Worm (Caenorhabditis elegans) whole organism, L2 larva: ENCODE data around the gene cup-4.

Experiments
- C34F6.9 ChIP-seq: fragments of 150-350 bp; optimal IDR thresholded peaks from 2 replicates; lab custom pipeline; 2014; ENCODE audit warnings: missing biosample characterization, missing genetic modification characterization
- R02D3.7 ChIP-seq: fragments of 150-350 bp; optimal IDR thresholded peaks from 2 replicates; lab custom pipeline; 2014; ENCODE audit warnings: missing biosample characterization, missing genetic modification characterization
- ZK546.5 ChIP-seq: sonication (generic microtip); optimal IDR thresholded peaks from 2 replicates; lab custom pipeline; 2017; ENCODE audit warnings: missing biosample characterization, missing genetic modification characterization
- aly-2 ChIP-seq: fragments of 150-350 bp; optimal IDR thresholded peaks from 2 replicates; lab custom pipeline; 2014; ENCODE audit warnings: missing biosample characterization, missing genetic modification characterization
- ama-1 ChIP-seq: fragments of 150-350 bp; optimal IDR thresholded peaks from 2 replicates; lab custom pipeline; 2018; ENCODE audit warnings: inconsistent platforms
- lin-39 ChIP-seq: fragments of 150-350 bp; optimal IDR thresholded peaks from 2 replicates; lab custom pipeline; 2014; ENCODE audit warnings: missing biosample characterization, missing genetic modification reagents, missing genetic modification characterization
- lsy-2 ChIP-seq, 2 experiments: fragments of 150-350 bp in 1 of 2; sonication (generic microtip) in 1 of 2; optimal IDR thresholded peaks; 2 replicates each; lab custom pipeline; 2014 to 2017; ENCODE audit warnings: missing biosample characterization in 2 of 2, missing genetic modification characterization in 2 of 2
- mab-5 ChIP-seq: fragments of 150-350 bp; optimal IDR thresholded peaks from 2 replicates; lab custom pipeline; 2014; ENCODE audit warnings: missing biosample characterization, missing genetic modification characterization
- nhr-11 ChIP-seq: fragments of 150-350 bp; optimal IDR thresholded peaks from 2 replicates; lab custom pipeline; 2014; ENCODE audit warnings: missing biosample characterization, missing genetic modification characterization
- nhr-237 ChIP-seq: fragments of 150-350 bp; optimal IDR thresholded peaks from 2 replicates; lab custom pipeline; 2014; ENCODE audit warnings: missing biosample characterization, missing genetic modification characterization
- skn-1 ChIP-seq: sonication (generic microtip); optimal IDR thresholded peaks from 2 replicates; lab custom pipeline; 2017; ENCODE audit warnings: missing biosample characterization, missing genetic modification characterization
- unc-62 ChIP-seq: fragments of 150-350 bp; optimal IDR thresholded peaks from 2 replicates; lab custom pipeline; 2014; ENCODE audit warnings: missing biosample characterization, missing genetic modification reagents, missing genetic modification characterization
- ztf-1 ChIP-seq: fragments of 200-800 bp; sonication (Bioruptor generic); conservative IDR thresholded peaks from 2 replicates; pipeline ENCODE4 v1.3.6; 2022; ENCODE audit warnings: missing genetic modification characterization, missing compliant biosample characterization
- ztf-11 ChIP-seq: sonication (generic microtip); optimal IDR thresholded peaks from 2 replicates; lab custom pipeline; 2017; ENCODE audit warnings: missing biosample characterization, missing genetic modification characterization

ce11 chrIII:7907515-7907914, 41.2 kb downstream of the cup-4 start, which contains the start of gene pcp-5:
- TF ChIP-seq ztf-1 (GFP tag; lab: Robert Waterston, UW), result no peak
- TF ChIP-seq aly-2 (tag; lab: Kevin White, UChicago), result no peak
- no peak for TF ChIP-seq lin-39 (tag; lab: Kevin White, UChicago)
- TF ChIP-seq nhr-11 (tag; lab: Kevin White, UChicago), result no peak
- TF ChIP-seq R02D3.7, result no peak
- TF ChIP-seq ztf-11 (tag; lab: Kevin White, UChicago), result no peak
- TF ChIP-seq C34F6.9 (tag; lab: Kevin White, UChicago), result no peak
- TF ChIP-seq skn-1, result no peak
- TF ChIP-seq lsy-2 (tag; optimal IDR thresholded peaks at IDR 0.05; lab: Kevin White, UChicago), result peak in 1 of 2 experiments; percentile 6
- TF ChIP-seq ZK546.5 (tag; lab: Kevin White, UChicago), result no peak
- TF ChIP-seq ama-1 (lab: Kevin White, UChicago), result no peak
- TF ChIP-seq nhr-237, result no peak
- TF ChIP-seq unc-62 (GFP tag; lab: Kevin White, UChicago), result no peak
- no peak for TF ChIP-seq mab-5
